Fruit fly (Drosophila melanogaster) whole organism, embryonic: ENCODE data around the gene CG13721.
A peak's percentile ranks its signal among the peaks of the same experiment; 100 is the strongest.

ENCODE experiments used
- Awh ChIP-seq: fragments of 200-800 bp; sonication (Bioruptor generic); IDR thresholded peaks from 2 replicates; pipeline ENCODE4, ENCODE4 v1.3.6; 2022; ENCODE audit warnings: missing biosample characterization, missing genetic modification characterization
- Bdp1 ChIP-seq: fragments of 200-800 bp; sonication (Bioruptor generic); optimal IDR thresholded peaks from 3 replicates; lab custom pipeline; 2016; ENCODE audit warnings: missing biosample characterization, missing genetic modification characterization
- Blimp-1 ChIP-seq: fragments of 200-800 bp; sonication (Bioruptor generic); optimal IDR thresholded peaks from 3 replicates; lab custom pipeline; 2018; ENCODE audit warnings: missing biosample characterization, missing genetic modification characterization, mild to moderate bottlenecking, moderate library complexity, missing genetic modification reagents
- Bteb2 ChIP-seq: fragments of 200-800 bp; sonication (Bioruptor generic); optimal IDR thresholded peaks from 2 replicates; lab custom pipeline; 2016; ENCODE audit warnings: missing biosample characterization, missing genetic modification characterization
- CG11398 ChIP-seq: fragments of 200-800 bp; sonication (Bioruptor generic); optimal IDR thresholded peaks from 2 replicates; lab custom pipeline; 2016; ENCODE audit warnings: missing biosample characterization, missing genetic modification characterization
- CG11504 ChIP-seq: fragments of 200-800 bp; sonication (Bioruptor generic); optimal IDR thresholded peaks from 3 replicates; lab custom pipeline; 2019; ENCODE audit warnings: missing biosample characterization, mild to moderate bottlenecking, missing genetic modification characterization, moderate library complexity
- CG11560 ChIP-seq: fragments of 200-800 bp; sonication (Bioruptor generic); IDR thresholded peaks from 3 replicates; pipeline ENCODE4 v1.3.6; 2022; ENCODE audit warnings: missing biosample characterization, missing genetic modification characterization
- CG12659 ChIP-seq: fragments of 200-800 bp; sonication (Bioruptor generic); optimal IDR thresholded peaks from 3 replicates; lab custom pipeline; 2017; ENCODE audit warnings: mild to moderate bottlenecking, missing biosample characterization, missing genetic modification reagents, missing genetic modification characterization
- CG1647 ChIP-seq: fragments of 200-800 bp; sonication (Bioruptor generic); optimal IDR thresholded peaks from 3 replicates; lab custom pipeline; 2016; ENCODE audit warnings: missing biosample characterization, missing genetic modification characterization
- CG17359 ChIP-seq: fragments of 200-800 bp; sonication (Bioruptor generic); optimal IDR thresholded peaks from 3 replicates; lab custom pipeline; 2018; ENCODE audit warnings: missing biosample characterization, mild to moderate bottlenecking, missing genetic modification characterization, moderate library complexity
- CG2889 ChIP-seq: fragments of 200-800 bp; sonication (Bioruptor generic); IDR thresholded peaks from 3 replicates; pipeline ENCODE4 v1.3.6; 2022; ENCODE audit warnings: missing biosample characterization, missing genetic modification characterization
- CG6854 ChIP-seq: fragments of 200-800 bp; sonication (Bioruptor generic); optimal IDR thresholded peaks from 3 replicates; lab custom pipeline; 2017; ENCODE audit warnings: missing biosample characterization, mild to moderate bottlenecking, missing genetic modification characterization
- CG7839 ChIP-seq: fragments of 200-800 bp; sonication (Bioruptor generic); optimal IDR thresholded peaks from 3 replicates; lab custom pipeline; 2018; ENCODE audit warnings: missing biosample characterization, mild to moderate bottlenecking, missing genetic modification characterization, moderate library complexity
- CG8388 ChIP-seq: fragments of 200-800 bp; sonication (Bioruptor generic); optimal IDR thresholded peaks from 2 replicates; lab custom pipeline; 2019; ENCODE audit warnings: missing biosample characterization, mild to moderate bottlenecking, missing genetic modification characterization, moderate library complexity
- CG8765 ChIP-seq: fragments of 200-800 bp; sonication (Bioruptor generic); IDR thresholded peaks from 2 replicates; pipeline ENCODE4 v1.3.6; 2022; ENCODE audit warnings: missing biosample characterization, missing genetic modification characterization
- CG9932 ChIP-seq: fragments of 200-800 bp; sonication (Bioruptor generic); IDR thresholded peaks from 2 replicates; pipeline ENCODE4 v1.3.6; 2022; ENCODE audit warnings: missing biosample characterization, missing genetic modification characterization
- Dfd ChIP-seq, 2 experiments: fragments of >200 bp; optimal IDR thresholded peaks; 2 replicates each; lab custom pipeline; 2017; ENCODE audit warnings: missing biosample characterization in 2 of 2, missing genetic modification characterization in 2 of 2
- Dll ChIP-seq: fragments of 200-800 bp; sonication (Bioruptor generic); IDR thresholded peaks from 4 replicates; pipeline ENCODE4 v1.3.6; 2022; ENCODE audit warnings: missing biosample characterization, missing genetic modification characterization; ENCODE audit not compliant: partially characterized antibody
- Drgx ChIP-seq: fragments of 200-800 bp; sonication (Bioruptor generic); IDR thresholded peaks from 2 replicates; pipeline ENCODE4 v1.3.6; 2022; ENCODE audit warnings: missing biosample characterization, missing genetic modification characterization
- Hr51 ChIP-seq, 2 experiments: fragments of 200-800 bp; sonication (Bioruptor generic); optimal IDR thresholded peaks; 2 replicates in 1 of 2; 3 replicates in 1 of 2; lab custom pipeline; 2016 to 2018; ENCODE audit warnings: missing biosample characterization in 2 of 2, missing genetic modification characterization in 2 of 2, mild to moderate bottlenecking in 1 of 2, moderate library complexity in 1 of 2
- bowl ChIP-seq: fragments of 200-800 bp; sonication (Bioruptor generic); IDR thresholded peaks from 2 replicates; pipeline ENCODE4 v1.3.6; 2022; ENCODE audit warnings: missing biosample characterization, missing genetic modification characterization
- bsh ChIP-seq, 2 experiments: fragments of 200-800 bp; sonication (Bioruptor generic); optimal IDR thresholded peaks; 2 replicates each; lab custom pipeline; 2017 to 2018; ENCODE audit warnings: mild to moderate bottlenecking in 2 of 2, missing biosample characterization in 2 of 2, missing genetic modification characterization in 2 of 2, moderate library complexity in 1 of 2
- dm ChIP-seq: fragments of 200-800 bp; sonication (Bioruptor generic); optimal IDR thresholded peaks from 3 replicates; lab custom pipeline; 2016; ENCODE audit warnings: missing biosample characterization, missing genetic modification characterization
- eve ChIP-seq, 2 experiments: fragments of >200 bp; optimal IDR thresholded peaks; 2 replicates each; lab custom pipeline; 2017; ENCODE audit warnings: missing biosample characterization in 2 of 2, missing genetic modification characterization in 2 of 2
- fd3F ChIP-seq: fragments of 200-800 bp; sonication (Bioruptor generic); optimal IDR thresholded peaks from 2 replicates; lab custom pipeline; 2018; ENCODE audit warnings: missing biosample characterization, mild to moderate bottlenecking, missing genetic modification characterization, moderate library complexity
- hbn ChIP-seq: fragments of 200-800 bp; sonication (Bioruptor generic); IDR thresholded peaks from 2 replicates; pipeline ENCODE4 v1.3.6; 2022; ENCODE audit warnings: missing biosample characterization, missing genetic modification characterization; ENCODE audit not compliant: partially characterized antibody
- jumu ChIP-seq: fragments of 200-800 bp; sonication (Bioruptor generic); optimal IDR thresholded peaks from 3 replicates; lab custom pipeline; 2016; ENCODE audit warnings: missing biosample characterization, missing genetic modification characterization
- lbe ChIP-seq: fragments of 200-800 bp; sonication (Bioruptor generic); optimal IDR thresholded peaks from 2 replicates; lab custom pipeline; 2016; ENCODE audit warnings: missing biosample characterization, mild to moderate bottlenecking, missing genetic modification characterization
- nom ChIP-seq: fragments of 200-800 bp; sonication (Bioruptor generic); optimal IDR thresholded peaks from 2 replicates; lab custom pipeline; 2017; ENCODE audit warnings: missing biosample characterization, missing genetic modification characterization, mild to moderate bottlenecking, moderate library complexity, missing genetic modification reagents
- pita ChIP-seq: fragments of 200-800 bp; sonication (Bioruptor generic); optimal IDR thresholded peaks from 2 replicates; lab custom pipeline; 2017; ENCODE audit warnings: missing biosample characterization, mild to moderate bottlenecking, missing genetic modification characterization
- row ChIP-seq: fragments of 200-800 bp; sonication (Bioruptor generic); IDR thresholded peaks from 3 replicates; pipeline ENCODE4 v1.3.6; 2022; ENCODE audit warnings: missing biosample characterization, missing genetic modification characterization
- sens ChIP-seq: fragments of 200-800 bp; sonication (Bioruptor generic); peaks from one replicate; lab custom pipeline; 2016; ENCODE audit warnings: missing biosample characterization, missing genetic modification characterization
- sr ChIP-seq: fragments of 200-800 bp; sonication (Bioruptor generic); IDR thresholded peaks from 3 replicates; pipeline ENCODE4 v1.3.6; 2022; ENCODE audit warnings: missing biosample characterization, missing genetic modification characterization
- stwl ChIP-seq: fragments of 200-800 bp; sonication (Bioruptor generic); optimal IDR thresholded peaks from 3 replicates; lab custom pipeline; 2018; ENCODE audit warnings: missing biosample characterization, mild to moderate bottlenecking, missing genetic modification characterization, moderate library complexity
- wek ChIP-seq: fragments of 200-800 bp; sonication (Bioruptor generic); optimal IDR thresholded peaks from 3 replicates; lab custom pipeline; 2018; ENCODE audit warnings: missing biosample characterization, mild to moderate bottlenecking, missing genetic modification characterization, moderate library complexity

Gene CG13721

dm6 chr3L:4508926-4509457, 11.4 kb upstream of the CG13721 start (continued):
- peak; percentile 6 for TF ChIP-seq fd3F (GFP tag; lab: Kevin White, UChicago)
- TF ChIP-seq CG6854 = no peak
- TF ChIP-seq CG1647 = no peak
- peak; percentile 52 for TF ChIP-seq Blimp-1 (GFP tag; lab: Kevin White, UChicago)
- no peak for TF ChIP-seq Bteb2 (GFP tag; lab: Kevin White, UChicago)
- peak; percentile 56 for TF ChIP-seq sens
- peak; percentile 22 for TF ChIP-seq CG7839 (tag; lab: Kevin White, UChicago)
- TF ChIP-seq CG2889 (GFP tag; lab: Robert Waterston, UW) = no peak
- 0 out of 3 replicates have a peak, but pooled peaks have one; percentile 32 for TF ChIP-seq row (GFP tag; lab: Robert Waterston, UW)

- TF ChIP-seq CG11560 (tag; lab: Robert Waterston, UW) (no peak), pita (GFP tag; lab: Kevin White, UChicago) (no peak), CG12659 (GFP tag; lab: Kevin White, UChicago) (no peak), Awh (peak; percentile 15; the same call in 1 of the 2 replicates), CG17359 (tag; lab: Kevin White, UChicago) (no peak), hbn (no peak), Drgx (0 out of 2 replicates have a peak, but pooled peaks have one; percentile 13), CG11398 (GFP tag; lab: Kevin White, UChicago) (no peak), sr (GFP tag; lab: Robert Waterston, UW) (0 out of 3 replicates have a peak, but pooled peaks have one; percentile 25), Bdp1 (no peak), CG8765 (GFP tag; lab: Robert Waterston, UW) (no peak), Dll (GFP tag; lab: Robert Waterston, UW) (no peak), wek (no peak), Hr51 (GFP tag; optimal IDR thresholded peaks at IDR 0.05; lab: Kevin White, UChicago) (no peak), Dfd (GFP tag; optimal IDR thresholded peaks at IDR 0.05; lab: Kevin White, UChicago) (peak in 1 of 2 experiments; percentile 50)
These were observed 10.7 kb upstream of the CG13721 start, which contains the start of gene NT1 for dm6 chr3L:4508307-4508706. Gene NT1, minus strand, starts transcription at chr3L:4508433.

DNA sequence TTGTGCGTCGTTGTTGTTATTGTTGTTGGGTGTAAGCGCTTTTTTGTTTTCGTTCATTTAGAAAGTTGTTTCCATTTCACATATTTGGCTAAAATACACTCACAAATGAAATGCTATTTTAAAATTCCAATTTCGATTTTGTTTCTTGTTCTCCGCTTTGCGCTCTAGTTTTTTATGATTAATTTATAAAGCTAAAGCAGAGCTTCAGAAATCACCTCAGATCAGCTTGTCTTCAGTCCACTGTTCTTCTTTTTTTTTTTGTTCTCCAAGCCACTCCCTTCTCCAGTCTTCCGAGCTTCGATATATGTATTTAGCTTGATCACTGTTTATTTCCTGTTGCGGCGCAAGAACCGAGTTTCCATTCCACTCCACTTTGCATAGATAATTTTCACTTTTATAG, 10.3 kb upstream of the CG13721 start:
- TF ChIP-seq jumu (no peak), Blimp-1 (GFP tag; lab: Kevin White, UChicago) (peak; percentile 43)

DNA sequence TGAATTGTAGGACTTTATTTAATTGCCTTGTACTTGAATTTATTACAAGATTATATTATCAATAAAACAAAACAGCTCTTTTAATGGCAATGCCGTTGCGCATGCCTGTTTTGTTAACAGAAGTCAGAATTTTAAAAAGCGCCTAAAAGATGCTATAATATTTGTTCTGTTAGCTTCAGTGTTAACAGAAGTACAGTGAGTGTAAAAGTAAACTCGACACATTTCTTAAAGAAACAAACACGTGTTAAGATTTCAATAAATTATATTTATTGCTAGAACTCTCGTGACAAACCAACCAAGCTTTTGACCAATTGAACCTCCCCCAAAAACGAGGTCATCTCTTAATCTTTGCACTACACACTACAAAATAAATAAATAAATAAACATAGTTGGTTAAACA, 3.8 kb upstream of the CG13721 start:
- TF ChIP-seq stwl (tag; lab: Kevin White, UChicago) (peak; percentile 39), CG8388 (GFP tag; lab: Kevin White, UChicago) (peak; percentile 91), eve (GFP tag; optimal IDR thresholded peaks at IDR 0.05; lab: Kevin White, UChicago) (no peak), CG11504 (tag; lab: Kevin White, UChicago) (no peak)
- TF ChIP-seq, all 482 proteins: peak for 2

DNA sequence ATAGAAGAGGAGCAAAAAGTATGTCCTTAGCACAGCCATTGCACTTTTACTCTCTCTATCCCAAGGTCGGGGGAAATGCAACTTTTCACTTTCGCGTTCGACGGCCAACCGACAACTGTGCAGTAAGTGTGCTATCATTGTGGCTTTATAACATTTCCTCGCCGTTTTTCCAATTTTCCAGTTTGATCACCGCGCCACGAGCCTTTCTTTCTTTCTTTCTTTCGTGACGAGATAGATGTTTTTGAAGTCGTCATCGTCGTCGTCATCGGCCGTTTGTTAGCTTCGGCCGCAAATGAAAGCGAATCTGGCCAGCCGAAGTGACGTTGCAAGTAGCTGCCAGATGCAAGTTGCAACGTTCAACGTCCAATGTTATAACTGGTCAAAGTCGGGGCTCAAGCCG, 2.8 kb upstream of the CG13721 start, which contains the start of gene CG13720:
Gene CG13720 (minus strand): TSS at position 101 of the 400 bp plus-strand sequence.
- TF ChIP-seq CG9932 (no peak), Blimp-1 (GFP tag; lab: Kevin White, UChicago) (peak; percentile 67), bowl (GFP tag; lab: Robert Waterston, UW) (no peak)

DNA sequence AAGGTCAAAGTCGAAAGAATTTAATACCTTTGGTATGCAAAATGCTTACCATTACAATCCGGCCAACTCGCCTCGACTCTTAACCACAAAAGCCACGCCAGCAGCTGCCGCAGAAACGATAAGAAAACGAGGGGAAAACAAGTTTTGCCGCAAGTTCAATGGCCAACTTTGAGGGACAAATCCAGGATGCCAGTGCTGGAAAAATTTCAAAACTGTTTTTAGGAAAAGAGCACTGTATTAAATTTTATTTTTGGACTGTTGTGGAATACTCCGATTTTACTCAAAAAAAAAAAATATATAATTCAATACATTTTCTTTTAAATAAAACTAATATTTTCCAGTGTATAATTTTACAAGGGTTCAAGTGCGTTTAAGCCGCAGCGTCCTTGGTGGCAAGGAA, 3.0 kb downstream of the CG13721 start:
- TF ChIP-seq dm (GFP tag; lab: Kevin White, UChicago) = no peak
- TF ChIP-seq bsh (GFP tag; optimal IDR thresholded peaks at IDR 0.05; lab: Kevin White, UChicago) = peak in 1 of 2 experiments; percentile 49
- peak; percentile 62 for TF ChIP-seq lbe (GFP tag; lab: Kevin White, UChicago)
- TF ChIP-seq nom = peak; percentile 79
